Worm (Caenorhabditis elegans) whole organism, early embryonic: ENCODE results near the gene ZC250.2.
A peak's percentile ranks its signal among the peaks of the same experiment; 100 is the strongest.

ENCODE experiments used
- B0310.2 ChIP-seq: sonication (generic microtip); optimal IDR thresholded peaks from 2 replicates; lab custom pipeline; 2016; ENCODE audit warnings: mild to moderate bottlenecking, missing genetic modification characterization, missing compliant biosample characterization
- F13C5.2 ChIP-seq: sonication (generic microtip); optimal IDR thresholded peaks from 2 replicates; lab custom pipeline; 2017; ENCODE audit warnings: mild to moderate bottlenecking, missing genetic modification characterization, inconsistent platforms, missing compliant biosample characterization
- aly-1 ChIP-seq: sonication (generic microtip); optimal IDR thresholded peaks from 2 replicates; lab custom pipeline; 2016; ENCODE audit warnings: missing genetic modification characterization, missing compliant biosample characterization
- ama-1 ChIP-seq: fragments of 150-350 bp; optimal IDR thresholded peaks from 2 replicates; lab custom pipeline; 2014
- ceh-13 ChIP-seq: fragments of 200-800 bp; sonication (Bioruptor generic); optimal IDR thresholded peaks from 2 replicates; lab custom pipeline; 2018; ENCODE audit warnings: mild to moderate bottlenecking, missing genetic modification characterization, missing compliant biosample characterization
- ceh-36 ChIP-seq: sonication (generic microtip); optimal IDR thresholded peaks from 2 replicates; lab custom pipeline; 2016; ENCODE audit warnings: missing genetic modification characterization, inconsistent platforms, missing compliant biosample characterization
- ets-7 ChIP-seq: sonication (generic microtip); optimal IDR thresholded peaks from 2 replicates; lab custom pipeline; 2016; ENCODE audit warnings: missing genotype, missing genetic modification characterization, missing compliant biosample characterization
- flt-1 ChIP-seq: fragments of 200-800 bp; sonication (Bioruptor generic); IDR thresholded peaks from 2 replicates; pipeline ENCODE4 v1.3.6; 2022; ENCODE audit warnings: missing genetic modification characterization, missing compliant biosample characterization
- hmbx-1 ChIP-seq: sonication (generic microtip); optimal IDR thresholded peaks from 2 replicates; lab custom pipeline; 2016; ENCODE audit warnings: mild to moderate bottlenecking, missing genetic modification characterization, missing compliant biosample characterization
- hmg-4 ChIP-seq: fragments of 200-800 bp; sonication (Bioruptor generic); optimal IDR thresholded peaks from 2 replicates; lab custom pipeline; 2018; ENCODE audit warnings: mild to moderate bottlenecking, missing genetic modification characterization, missing compliant biosample characterization
- hnd-1 ChIP-seq: sonication (generic microtip); optimal IDR thresholded peaks from 2 replicates; lab custom pipeline; 2016; ENCODE audit warnings: missing genetic modification characterization, missing compliant biosample characterization
- pes-1 ChIP-seq: fragments of 200-800 bp; sonication (Bioruptor generic); IDR thresholded peaks from 2 replicates; pipeline ENCODE4 v1.3.6; 2022; ENCODE audit warnings: missing genetic modification reagents, missing genetic modification characterization, missing compliant biosample characterization
- scrt-1 ChIP-seq: fragments of 200-800 bp; sonication (Bioruptor generic); IDR thresholded peaks from 2 replicates; pipeline ENCODE4 v1.3.6; 2022; ENCODE audit warnings: missing genetic modification characterization, missing compliant biosample characterization
- sea-1 ChIP-seq: fragments of 200-800 bp; sonication (Bioruptor generic); conservative IDR thresholded peaks from 2 replicates; pipeline ENCODE4 v1.3.6; 2022; ENCODE audit warnings: missing genetic modification characterization, missing compliant biosample characterization
- tbx-11 ChIP-seq: fragments of 200-800 bp; sonication (Bioruptor generic); IDR thresholded peaks from 2 replicates; pipeline ENCODE4 v1.3.6; 2022; ENCODE audit warnings: missing genetic modification characterization, missing compliant biosample characterization
- tbx-37 ChIP-seq: fragments of 200-800 bp; sonication (Bioruptor generic); conservative IDR thresholded peaks from 2 replicates; pipeline ENCODE4 v1.3.6; 2022; ENCODE audit warnings: missing genetic modification reagents, missing genetic modification characterization, missing compliant biosample characterization
- tra-4 ChIP-seq: sonication (generic microtip); optimal IDR thresholded peaks from 2 replicates; lab custom pipeline; 2017; ENCODE audit warnings: missing genetic modification characterization, missing compliant biosample characterization

The ZC250.2 gene

DNA sequence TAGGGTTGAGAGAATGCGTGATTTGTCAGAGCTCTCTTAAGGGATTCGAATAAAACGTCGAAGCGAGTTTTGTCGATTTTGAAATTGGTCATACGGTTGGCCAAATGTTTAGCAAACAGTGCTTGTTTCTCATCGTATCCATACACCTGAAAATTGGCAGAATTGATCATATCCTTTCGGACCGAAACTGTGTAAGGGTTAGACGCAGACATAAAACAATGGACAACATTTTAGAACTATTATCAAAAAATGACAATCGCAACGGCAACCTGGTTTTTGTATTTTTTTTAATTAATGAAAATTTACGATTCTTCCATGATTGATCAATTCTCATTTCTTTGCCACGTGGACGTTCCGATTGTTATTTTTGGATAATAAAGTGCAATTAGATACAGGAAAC, 18.0 kb upstream of the ZC250.2 start:
- TF ChIP-seq F13C5.2 (tag; lab: Kevin White, UChicago) (no peak), pes-1 (GFP tag; lab: Robert Waterston, UW) (no peak), ceh-36 (tag; lab: Kevin White, UChicago) (no peak), tbx-11 (GFP tag; lab: Robert Waterston, UW) (no peak), hnd-1 (no peak), scrt-1 (no peak), hmg-4 (GFP tag; lab: Kevin White, UChicago) (no peak)

DNA sequence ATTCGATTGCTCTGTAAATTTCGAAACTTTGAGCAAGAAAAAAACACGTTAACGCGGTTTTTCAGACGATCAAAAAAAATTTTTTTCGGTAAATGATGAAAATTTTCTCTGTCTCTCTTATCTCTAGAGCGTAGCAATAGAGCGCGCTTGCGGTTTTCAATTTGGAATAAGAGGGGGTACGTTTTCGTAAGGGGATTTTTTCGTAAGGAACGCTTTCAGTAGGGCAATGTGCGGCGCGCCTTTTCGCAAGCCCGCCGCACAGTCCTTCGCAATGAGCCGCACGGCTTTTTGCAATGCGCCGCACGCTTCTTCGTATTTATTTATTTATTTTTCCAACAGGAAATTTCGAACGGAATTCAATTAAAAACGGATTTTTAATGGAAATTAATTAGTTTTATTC, 15.2 kb upstream of the ZC250.2 start, which contains the start of gene F44E7.4:
F44E7.4 (minus strand) TSS at position 13 of the 400 bp plus-strand sequence.
- peak; percentile 84 for TF ChIP-seq sea-1 (GFP tag; lab: Robert Waterston, UW)
- TF ChIP-seq tbx-11 (GFP tag; lab: Robert Waterston, UW): peak; percentile 82
- peak; percentile 73 for TF ChIP-seq tbx-37
- peak; percentile 87 for TF ChIP-seq pes-1 (GFP tag; lab: Robert Waterston, UW)
- peak; percentile 77 for TF ChIP-seq flt-1 (GFP tag; lab: Robert Waterston, UW)
- TF ChIP-seq scrt-1: peak; percentile 82

DNA sequence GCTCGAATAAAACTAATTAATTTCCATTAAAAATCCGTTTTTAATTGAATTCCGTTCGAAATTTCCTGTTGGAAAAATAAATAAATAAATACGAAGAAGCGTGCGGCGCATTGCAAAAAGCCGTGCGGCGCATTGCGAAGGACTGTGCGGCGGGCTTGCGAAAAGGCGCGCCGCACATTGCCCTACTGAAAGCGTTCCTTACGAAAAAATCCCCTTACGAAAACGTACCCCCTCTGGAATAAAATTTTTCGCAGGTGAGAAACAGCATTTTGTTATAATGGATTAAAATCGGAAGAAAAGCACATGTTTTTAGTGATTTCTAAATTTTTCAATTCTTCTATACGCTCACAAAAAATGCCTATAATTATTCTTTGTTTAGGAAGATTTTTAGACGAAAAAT, 13.9 kb upstream of the ZC250.2 start:
- TF ChIP-seq sea-1 (GFP tag; lab: Robert Waterston, UW): peak; percentile 61; the same call in 1 of the 2 replicates
- peak; percentile 73 for TF ChIP-seq pes-1 (GFP tag; lab: Robert Waterston, UW)

DNA sequence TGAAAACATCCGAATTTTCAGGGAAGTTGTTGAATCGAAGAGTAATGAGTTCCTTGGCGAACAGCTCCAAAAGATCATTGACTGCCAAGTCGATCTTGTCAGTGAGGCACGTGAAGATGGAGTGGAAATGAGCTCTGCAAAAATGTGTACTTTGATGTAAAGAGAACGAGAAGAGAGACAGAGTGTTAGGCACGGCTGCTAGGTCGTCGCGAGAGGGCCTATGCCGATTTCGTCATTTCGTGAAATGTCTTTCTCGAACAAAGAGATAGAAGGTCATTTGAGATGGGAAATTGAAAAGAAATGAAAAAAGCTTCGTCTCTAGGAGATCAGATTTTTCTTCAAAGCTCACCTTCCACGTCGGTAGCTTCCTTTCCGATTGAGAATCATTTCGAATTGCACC, 12.1 kb upstream of the ZC250.2 start:
- TF ChIP-seq ets-7 (tag; lab: Kevin White, UChicago): no peak
- TF ChIP-seq pes-1 (GFP tag; lab: Robert Waterston, UW): no peak
- no peak for TF ChIP-seq ceh-36 (tag; lab: Kevin White, UChicago)
- no peak for TF ChIP-seq scrt-1
- TF ChIP-seq aly-1 (tag; lab: Kevin White, UChicago): no peak
- no peak for TF ChIP-seq ceh-13 (GFP tag; lab: Kevin White, UChicago)
- TF ChIP-seq B0310.2: no peak
- TF ChIP-seq tbx-11 (GFP tag; lab: Robert Waterston, UW): no peak
- no peak for TF ChIP-seq tra-4
- no peak for TF ChIP-seq hmbx-1 (tag; lab: Kevin White, UChicago)
- TF ChIP-seq flt-1 (GFP tag; lab: Robert Waterston, UW): no peak
- no peak for TF ChIP-seq tbx-37
- TF ChIP-seq hnd-1: no peak
- TF ChIP-seq hmg-4 (GFP tag; lab: Kevin White, UChicago): no peak
- TF ChIP-seq F13C5.2 (tag; lab: Kevin White, UChicago): no peak
- no peak for TF ChIP-seq ama-1 (lab: Kevin White, UChicago)
- no peak for TF ChIP-seq sea-1 (GFP tag; lab: Robert Waterston, UW)

DNA sequence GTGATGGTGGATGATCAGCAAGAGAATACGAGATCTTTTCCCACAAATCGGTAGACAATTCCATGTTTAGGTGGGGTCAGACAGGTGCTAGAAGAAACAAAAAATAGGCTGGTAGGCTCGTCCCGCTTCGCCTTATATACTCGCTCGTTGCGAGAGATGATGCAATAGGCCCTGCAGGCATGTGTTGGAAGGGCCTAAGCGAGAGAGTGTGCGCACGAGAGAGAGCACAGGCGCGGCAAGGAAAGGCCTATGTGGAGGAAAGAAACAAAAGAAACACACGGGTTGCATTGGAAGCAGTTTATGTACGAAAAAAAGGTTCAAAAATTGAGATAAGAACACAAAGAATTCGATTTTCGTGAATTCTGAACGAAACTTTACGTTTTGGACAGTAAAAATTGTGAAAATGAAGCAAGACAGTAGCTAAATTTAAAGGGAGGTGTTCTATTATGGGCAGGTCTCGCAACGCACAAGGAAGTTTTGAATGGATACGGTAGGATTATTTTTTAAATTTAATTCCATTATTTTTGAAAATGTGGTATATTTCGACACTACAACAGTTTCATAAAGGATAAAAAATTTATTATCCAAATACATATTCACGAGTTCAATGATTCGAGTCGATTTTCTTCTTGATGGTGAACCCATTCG, 11.3 kb upstream of the ZC250.2 start, which contains the start of gene F44E7.5:
F44E7.5 (minus strand) TSS at position 210 of the 648 bp plus-strand sequence.
- TF ChIP-seq pes-1 (GFP tag; lab: Robert Waterston, UW) (no peak), ceh-36 (tag; lab: Kevin White, UChicago) (no peak), hmg-4 (GFP tag; lab: Kevin White, UChicago) (no peak), hnd-1 (no peak), aly-1 (tag; lab: Kevin White, UChicago) (no peak), scrt-1 (no peak), B0310.2 (no peak), tra-4 (no peak), F13C5.2 (tag; lab: Kevin White, UChicago) (no peak), ets-7 (tag; lab: Kevin White, UChicago) (no peak), tbx-37 (no peak), tbx-11 (GFP tag; lab: Robert Waterston, UW) (no peak), sea-1 (GFP tag; lab: Robert Waterston, UW) (no peak), ama-1 (lab: Kevin White, UChicago) (no peak), flt-1 (GFP tag; lab: Robert Waterston, UW) (no peak), ceh-13 (GFP tag; lab: Kevin White, UChicago) (no peak)

DNA sequence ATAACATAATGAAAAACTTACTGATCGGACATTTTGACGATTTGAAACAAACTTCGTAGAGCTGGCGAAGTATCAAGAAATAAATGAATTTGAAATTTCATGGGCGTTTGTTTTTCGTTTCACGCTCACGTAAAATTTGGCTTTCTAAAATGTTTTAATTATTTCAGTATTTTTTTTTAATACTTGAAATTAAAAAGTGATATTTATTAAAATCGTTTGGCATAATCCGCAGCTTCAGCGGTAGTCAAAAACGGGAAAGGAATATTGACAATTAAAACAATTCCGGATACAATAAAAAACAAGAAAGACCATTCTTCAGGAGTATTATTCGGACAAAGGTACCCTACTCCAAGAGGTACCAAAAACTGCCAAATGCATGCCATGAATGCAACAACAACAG, 9.4 kb upstream of the ZC250.2 start, which contains the start of gene fbxa-183:
fbxa-183 (minus strand) TSS at position 101 of the 400 bp plus-strand sequence.
- TF ChIP-seq hnd-1 (no peak), sea-1 (GFP tag; lab: Robert Waterston, UW) (no peak), flt-1 (GFP tag; lab: Robert Waterston, UW) (no peak), ceh-13 (GFP tag; lab: Kevin White, UChicago) (no peak), tbx-11 (GFP tag; lab: Robert Waterston, UW) (no peak), scrt-1 (no peak), hmbx-1 (tag; lab: Kevin White, UChicago) (no peak), ama-1 (lab: Kevin White, UChicago) (no peak), hmg-4 (GFP tag; lab: Kevin White, UChicago) (no peak), tbx-37 (no peak), pes-1 (GFP tag; lab: Robert Waterston, UW) (no peak), tra-4 (no peak), aly-1 (tag; lab: Kevin White, UChicago) (no peak), B0310.2 (no peak), F13C5.2 (tag; lab: Kevin White, UChicago) (no peak), ceh-36 (tag; lab: Kevin White, UChicago) (no peak), ets-7 (tag; lab: Kevin White, UChicago) (no peak)

DNA sequence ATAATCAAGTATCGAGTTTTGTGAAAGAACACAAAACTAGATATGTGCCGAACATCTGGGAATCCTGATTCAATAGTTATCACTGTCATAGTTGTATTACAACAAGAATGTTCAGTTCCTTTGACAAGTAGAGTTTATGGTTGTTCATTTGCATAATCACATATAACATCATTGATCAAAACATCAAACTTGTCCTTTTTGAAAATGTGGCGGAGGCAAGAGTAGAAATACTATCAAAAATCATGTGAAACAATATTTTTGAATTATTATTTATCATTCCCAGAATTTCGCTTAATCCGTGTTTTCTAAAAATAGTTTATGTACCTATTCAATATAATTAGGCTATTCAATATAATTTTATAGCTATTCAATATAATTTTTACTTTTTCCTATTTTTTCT, 6.8 kb upstream of the ZC250.2 start, which contains the start of gene F44E7.7:
F44E7.7 (minus strand) TSS at position 101 of the 400 bp plus-strand sequence.
- TF ChIP-seq ama-1 (lab: Kevin White, UChicago): no peak
- no peak for TF ChIP-seq F13C5.2 (tag; lab: Kevin White, UChicago)
- no peak for TF ChIP-seq tbx-11 (GFP tag; lab: Robert Waterston, UW)
- no peak for TF ChIP-seq ceh-13 (GFP tag; lab: Kevin White, UChicago)
- no peak for TF ChIP-seq sea-1 (GFP tag; lab: Robert Waterston, UW)
- no peak for TF ChIP-seq tra-4
- TF ChIP-seq hnd-1: no peak
- no peak for TF ChIP-seq hmbx-1 (tag; lab: Kevin White, UChicago)
- no peak for TF ChIP-seq B0310.2
- no peak for TF ChIP-seq ceh-36 (tag; lab: Kevin White, UChicago)
- TF ChIP-seq tbx-37: no peak
- no peak for TF ChIP-seq flt-1 (GFP tag; lab: Robert Waterston, UW)
- TF ChIP-seq hmg-4 (GFP tag; lab: Kevin White, UChicago): no peak
- no peak for TF ChIP-seq scrt-1
- no peak for TF ChIP-seq pes-1 (GFP tag; lab: Robert Waterston, UW)
- no peak for TF ChIP-seq ets-7 (tag; lab: Kevin White, UChicago)
- no peak for TF ChIP-seq aly-1 (tag; lab: Kevin White, UChicago)
